Worm (Caenorhabditis elegans) whole organism, young adult: ENCODE results near the gene ZK596.3.

Experiments
- B0019.2 ChIP-seq: fragments of 200-800 bp; sonication (Bioruptor generic); conservative IDR thresholded peaks from 2 replicates; pipeline ENCODE4 v1.3.6; 2022; ENCODE audit warnings: missing genetic modification reagents, missing genetic modification characterization, missing compliant biosample characterization
- F23B12.7 ChIP-seq: sonication (generic microtip); optimal IDR thresholded peaks from 2 replicates; lab custom pipeline; 2017; ENCODE audit warnings: missing genetic modification characterization, mild to moderate bottlenecking, missing compliant biosample characterization, antibody characterized with exemption, moderate library complexity; ENCODE audit not compliant: insufficient read depth
- ama-1 ChIP-seq, 3 experiments: fragments of 150-350 bp in 1 of 3; sonication (generic microtip) in 2 of 3; optimal IDR thresholded peaks; 2 replicates each; lab custom pipeline; 2014 to 2018; ENCODE audit warnings: missing biosample characterization in 2 of 3, missing genetic modification characterization in 2 of 3, missing genetic modification reagents in 2 of 3
- aptf-3 ChIP-seq: fragments of 200-800 bp; sonication (Bioruptor generic); IDR thresholded peaks from 2 replicates; pipeline ENCODE4 v1.3.6; 2022; ENCODE audit warnings: missing genetic modification characterization, missing compliant biosample characterization
- ceh-40 ChIP-seq: fragments of 200-800 bp; sonication (Bioruptor generic); IDR thresholded peaks from 2 replicates; pipeline ENCODE4 v1.3.6; 2022; ENCODE audit warnings: missing genetic modification characterization, missing compliant biosample characterization
- dox-1 ChIP-seq: fragments of 200-800 bp; sonication (Bioruptor generic); IDR thresholded peaks from 2 replicates; pipeline ENCODE4 v1.3.6; 2022; ENCODE audit warnings: missing genetic modification reagents, missing genetic modification characterization, missing compliant biosample characterization
- egl-44 ChIP-seq: fragments of 200-800 bp; sonication (Bioruptor generic); IDR thresholded peaks from 2 replicates; pipeline ENCODE4 v1.3.6; 2022; ENCODE audit warnings: missing genetic modification reagents, missing genetic modification characterization, missing compliant biosample characterization
- hrde-1 ChIP-seq: sonication (generic microtip); optimal IDR thresholded peaks from 2 replicates; lab custom pipeline; 2016; ENCODE audit warnings: missing genetic modification characterization, mild to moderate bottlenecking, missing compliant biosample characterization, moderate library complexity, missing genotype, missing genetic modification reagents, borderline replicate concordance
- lin-35 ChIP-seq, 3 experiments: fragments of 150-350 bp in 2 of 3; sonication (generic microtip) in 1 of 3; optimal IDR thresholded peaks; 2 replicates each; lab custom pipeline; 2014 to 2018; ENCODE audit warnings: missing biosample characterization in 3 of 3, missing genetic modification characterization in 3 of 3, missing genetic modification reagents in 3 of 3
- pha-4 ChIP-seq: fragments of 150-350 bp; sonication (generic microtip); optimal IDR thresholded peaks from 2 replicates; lab custom pipeline; 2014; ENCODE audit warnings: missing biosample characterization, missing genetic modification reagents, missing genetic modification characterization
- rec-8 ChIP-seq, 2 experiments: sonication (generic microtip); optimal IDR thresholded peaks; 2 replicates each; lab custom pipeline; 2016; ENCODE audit warnings: mild to moderate bottlenecking in 2 of 2, missing genetic modification characterization in 2 of 2, missing genetic modification reagents in 2 of 2, missing genotype in 2 of 2, missing biosample characterization in 1 of 2, missing compliant biosample characterization in 1 of 2, moderate library complexity in 1 of 2
- tbp1 ChIP-seq: fragments of 200-800 bp; sonication (Bioruptor generic); optimal IDR thresholded peaks from 2 replicates; lab custom pipeline; 2018; ENCODE audit warnings: mild to moderate bottlenecking, missing genetic modification characterization, missing compliant biosample characterization
- tbx-9 ChIP-seq: sonication (generic microtip); optimal IDR thresholded peaks from 2 replicates; lab custom pipeline; 2016; ENCODE audit warnings: borderline replicate concordance, missing genetic modification characterization, inconsistent platforms, missing compliant biosample characterization
- unc-62 ChIP-seq: fragments of 150-350 bp; optimal IDR thresholded peaks from 2 replicates; lab custom pipeline; 2014; ENCODE audit warnings: missing biosample characterization, missing genetic modification reagents, missing genetic modification characterization

DNA sequence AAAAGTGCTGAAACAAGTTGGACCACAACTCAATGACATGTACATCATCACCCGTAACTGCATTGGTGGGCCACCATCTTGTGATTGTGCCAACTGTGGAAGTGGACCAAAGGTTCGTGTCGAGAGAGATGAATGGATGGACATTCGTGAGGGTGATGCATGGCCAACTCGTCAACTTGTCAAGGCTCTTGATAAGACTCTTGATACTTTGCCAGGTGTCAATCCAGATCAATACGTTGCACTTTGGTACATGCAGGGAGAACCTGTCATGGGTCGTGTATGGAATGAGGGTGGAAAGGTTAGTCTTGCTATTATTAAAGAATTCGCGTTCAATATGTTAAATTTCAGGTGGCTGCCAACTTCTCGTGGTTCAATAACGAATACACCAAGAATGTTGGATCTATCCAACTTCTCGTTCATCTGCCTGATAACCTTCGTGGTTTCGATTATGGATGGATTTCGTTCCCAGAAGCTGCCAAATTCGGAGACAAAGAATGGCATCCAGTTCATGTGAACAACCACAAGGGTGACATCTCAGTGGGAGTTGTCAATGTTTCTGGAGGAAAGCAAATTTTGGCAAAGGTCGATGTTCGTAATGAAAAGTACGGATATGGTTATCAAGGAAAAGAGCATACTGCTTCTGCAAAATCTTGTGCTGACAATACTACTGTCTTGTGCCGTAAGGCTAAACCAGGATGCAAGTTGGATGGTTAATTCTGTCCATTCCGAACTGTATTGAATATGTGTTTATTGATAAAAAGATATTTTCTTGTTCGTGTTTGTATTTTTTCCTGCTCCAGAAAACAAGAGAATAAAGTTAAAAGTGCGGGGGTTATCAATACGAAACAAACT, 46.4 kb upstream of the ZK596.3 start:
- no peak for TF ChIP-seq B0019.2
- no peak for TF ChIP-seq tbx-9 (tag; lab: Kevin White, UChicago)
- TF ChIP-seq ama-1 (optimal IDR thresholded peaks at IDR 0.05; lab: Kevin White, UChicago) = no peak
- no peak for TF ChIP-seq ama-1 (GFP tag; optimal IDR thresholded peaks at IDR 0.05; lab: Kevin White, UChicago)
- no peak for TF ChIP-seq hrde-1
- no peak for TF ChIP-seq dox-1 (GFP tag; lab: Robert Waterston, UW)
- TF ChIP-seq pha-4 (tag; lab: Kevin White, UChicago) = no peak
- TF ChIP-seq unc-62 (GFP tag; lab: Kevin White, UChicago) = no peak
- no peak for TF ChIP-seq tbp1 (GFP tag; lab: Kevin White, UChicago)
- no peak for TF ChIP-seq egl-44
- TF ChIP-seq aptf-3 (GFP tag; lab: Robert Waterston, UW) = no peak
- no peak for TF ChIP-seq lin-35 (GFP tag; optimal IDR thresholded peaks at IDR 0.05; lab: Kevin White, UChicago)
- no peak for TF ChIP-seq F23B12.7 (tag; lab: Kevin White, UChicago)
- TF ChIP-seq ceh-40 = no peak
- TF ChIP-seq rec-8 (tag; optimal IDR thresholded peaks at IDR 0.05; lab: Kevin White, UChicago) = no peak
